Fruit fly (Drosophila melanogaster) whole organism, wandering third instar larva: ENCODE measurements around the gene kuk.
A peak's percentile ranks its signal among the peaks of the same experiment; 100 is the strongest.

Experiments used
- Abd-B ChIP-seq: fragments of >200 bp; optimal IDR thresholded peaks from 2 replicates; lab custom pipeline; 2017; ENCODE audit warnings: missing biosample characterization, missing genetic modification characterization
- CG32264 ChIP-seq: fragments of 200-800 bp; sonication (Bioruptor generic); optimal IDR thresholded peaks from 2 replicates; lab custom pipeline; 2016; ENCODE audit warnings: missing biosample characterization, missing genetic modification characterization
- CrebA ChIP-seq: fragments of 200-800 bp; sonication (Bioruptor generic); optimal IDR thresholded peaks from 2 replicates; lab custom pipeline; 2016; ENCODE audit warnings: missing biosample characterization, mild to moderate bottlenecking, missing genetic modification characterization, borderline replicate concordance
- Dfd ChIP-seq: fragments of >200 bp; optimal IDR thresholded peaks from 2 replicates; lab custom pipeline; 2017; ENCODE audit warnings: missing biosample characterization, missing genetic modification characterization
- Dif ChIP-seq: fragments of 200-275, 200-300 bp; sonication (Bioruptor generic); optimal IDR thresholded peaks from 2 replicates; lab custom pipeline; 2018; ENCODE audit warnings: missing biosample characterization, missing genetic modification characterization; ENCODE audit not compliant: partially characterized antibody
- HLH106 ChIP-seq: fragments of 200-800 bp; optimal IDR thresholded peaks from 3 replicates; lab custom pipeline; 2019; ENCODE audit warnings: missing biosample characterization, mild to moderate bottlenecking, missing genetic modification characterization, moderate library complexity
- Hnf4 ChIP-seq: fragments of 200-800 bp; sonication (Bioruptor generic); optimal IDR thresholded peaks from 2 replicates; lab custom pipeline; 2016; ENCODE audit warnings: missing biosample characterization, mild to moderate bottlenecking, missing genetic modification characterization
- Hr78 ChIP-seq: fragments of >200 bp; optimal IDR thresholded peaks from 2 replicates; lab custom pipeline; 2017; ENCODE audit warnings: missing biosample characterization, missing genetic modification characterization
- Hr83 ChIP-seq: fragments of 200-300 bp; sonication (Bioruptor generic); optimal IDR thresholded peaks from 2 replicates; lab custom pipeline; 2016; ENCODE audit warnings: missing biosample characterization, mild to moderate bottlenecking, missing genetic modification characterization, moderate library complexity; ENCODE audit not compliant: poor library complexity, severe bottlenecking
- Jra ChIP-seq: sonication (Bioruptor generic); optimal IDR thresholded peaks from 2 replicates; lab custom pipeline; 2016; ENCODE audit warnings: missing biosample characterization, missing genetic modification characterization
- Mio ChIP-seq: sonication (Bioruptor generic); optimal IDR thresholded peaks from 2 replicates; lab custom pipeline; 2016; ENCODE audit warnings: missing biosample characterization, missing genetic modification characterization
- Myc ChIP-seq: fragments of >200 bp; optimal IDR thresholded peaks from 2 replicates; lab custom pipeline; 2017
- N ChIP-seq: fragments of >200 bp; optimal IDR thresholded peaks from 2 replicates; lab custom pipeline; 2018; ENCODE audit warnings: missing biosample characterization, missing external identifiers, missing genetic modification characterization
- OdsH ChIP-seq: fragments of 200-800 bp; sonication (Bioruptor generic); optimal IDR thresholded peaks from 2 replicates; lab custom pipeline; 2016; ENCODE audit warnings: missing biosample characterization, mild to moderate bottlenecking, missing genetic modification characterization
- Rel ChIP-seq, 2 experiments: fragments of 200-800 bp; sonication (Bioruptor generic) in 1 of 2; optimal IDR thresholded peaks; 2 replicates in 1 of 2; 3 replicates in 1 of 2; lab custom pipeline; 2016 to 2019; ENCODE audit warnings: mild to moderate bottlenecking in 2 of 2, missing biosample characterization in 2 of 2, missing genetic modification characterization in 2 of 2, moderate library complexity in 1 of 2
- Sp1 ChIP-seq: fragments of 200-800 bp; sonication (Bioruptor generic); optimal IDR thresholded peaks from 3 replicates; lab custom pipeline; 2019; ENCODE audit warnings: missing biosample characterization, mild to moderate bottlenecking, missing genetic modification characterization, moderate library complexity
- Vsx2 ChIP-seq: fragments of 200-300, 225-300 bp; sonication (Bioruptor generic); optimal IDR thresholded peaks from 2 replicates; lab custom pipeline; 2018; ENCODE audit warnings: missing biosample characterization, missing genetic modification characterization; ENCODE audit not compliant: partially characterized antibody
- brk ChIP-seq: fragments of 200-800 bp; sonication (Bioruptor generic); optimal IDR thresholded peaks from 2 replicates; lab custom pipeline; 2016; ENCODE audit warnings: missing biosample characterization, mild to moderate bottlenecking, missing genetic modification characterization
- dmrt93B ChIP-seq: fragments of 200-800 bp; sonication (Bioruptor generic); optimal IDR thresholded peaks from 2 replicates; lab custom pipeline; 2018; ENCODE audit warnings: missing biosample characterization, mild to moderate bottlenecking, missing genetic modification characterization
- dsf ChIP-seq: sonication (Bioruptor generic); optimal IDR thresholded peaks from 2 replicates; lab custom pipeline; 2016; ENCODE audit warnings: missing biosample characterization, missing genetic modification characterization, borderline replicate concordance
- ey ChIP-seq: fragments of 200-800 bp; sonication (Bioruptor generic); optimal IDR thresholded peaks from 2 replicates; lab custom pipeline; 2016; ENCODE audit warnings: missing biosample characterization, missing genetic modification characterization
- foxo ChIP-seq, 2 experiments: fragments of 200-800 bp; sonication (Bioruptor generic); optimal IDR thresholded peaks; 2 replicates in 1 of 2; 3 replicates in 1 of 2; lab custom pipeline; 2016 to 2017; ENCODE audit warnings: missing biosample characterization in 2 of 2, missing genetic modification characterization in 2 of 2
- fru ChIP-seq: fragments of 200-800 bp; sonication (Bioruptor generic); optimal IDR thresholded peaks from 3 replicates; lab custom pipeline; 2016; ENCODE audit warnings: missing biosample characterization, mild to moderate bottlenecking, missing genetic modification characterization
- h ChIP-seq: fragments of 200-800 bp; sonication (Bioruptor generic); optimal IDR thresholded peaks from 3 replicates; lab custom pipeline; 2016; ENCODE audit warnings: missing biosample characterization, mild to moderate bottlenecking, missing genetic modification characterization
- jim ChIP-seq: fragments of 175-275, 200-325 bp; sonication (Bioruptor generic); optimal IDR thresholded peaks from 2 replicates; lab custom pipeline; 2016; ENCODE audit warnings: missing biosample characterization, mild to moderate bottlenecking, missing genetic modification characterization
- lola ChIP-seq: fragments of >200 bp; optimal IDR thresholded peaks from 2 replicates; lab custom pipeline; 2017; ENCODE audit warnings: missing biosample characterization, missing genetic modification characterization
- pan ChIP-seq: fragments of >200 bp; optimal IDR thresholded peaks from 2 replicates; lab custom pipeline; 2017
- rgr ChIP-seq: fragments of 200-800 bp; sonication (Bioruptor generic); optimal IDR thresholded peaks from 3 replicates; lab custom pipeline; 2016; ENCODE audit warnings: missing biosample characterization, mild to moderate bottlenecking, missing genetic modification characterization
- sv ChIP-seq: fragments of 200-800 bp; sonication (Bioruptor generic); optimal IDR thresholded peaks from 3 replicates; lab custom pipeline; 2016; ENCODE audit warnings: missing biosample characterization, missing genetic modification characterization
- tai ChIP-seq: sonication (Bioruptor generic); optimal IDR thresholded peaks from 2 replicates; lab custom pipeline; 2016; ENCODE audit warnings: missing biosample characterization, missing genetic modification characterization
- usp ChIP-seq: fragments of >200 bp; optimal IDR thresholded peaks from 2 replicates; lab custom pipeline; 2017; ENCODE audit warnings: missing biosample characterization, missing genetic modification characterization
- woc ChIP-seq: sonication (Bioruptor generic); optimal IDR thresholded peaks from 2 replicates; lab custom pipeline; 2016; ENCODE audit warnings: missing biosample characterization, mild to moderate bottlenecking, missing genetic modification characterization

Gene kuk

dm6 chr3R:17066077-17066476 lies 14.0 kb upstream of the kuk start:
- no peak for TF ChIP-seq h
- TF ChIP-seq Dif (GFP tag; lab: Kevin White, UChicago) = no peak
- TF ChIP-seq Rel (GFP tag; optimal IDR thresholded peaks at IDR 0.05; lab: Kevin White, UChicago) = no peak
- TF ChIP-seq Rel (tag; optimal IDR thresholded peaks at IDR 0.05; lab: Kevin White, UChicago) = no peak
- no peak for TF ChIP-seq CrebA (GFP tag; lab: Kevin White, UChicago)
- no peak for TF ChIP-seq Dfd (GFP tag; lab: Kevin White, UChicago)
- TF ChIP-seq Abd-B (GFP tag; lab: Kevin White, UChicago) = no peak
- no peak for TF ChIP-seq rgr (GFP tag; lab: Kevin White, UChicago)
- TF ChIP-seq brk = no peak
- no peak for TF ChIP-seq OdsH (GFP tag; lab: Kevin White, UChicago)

dm6 chr3R:17066828-17067430 lies 13.1 kb upstream of the kuk start:
- TF ChIP-seq CG32264 (GFP tag; lab: Kevin White, UChicago) = no peak
- TF ChIP-seq tai (GFP tag; lab: Kevin White, UChicago) = no peak
- TF ChIP-seq Hr78 (GFP tag; lab: Kevin White, UChicago) = no peak
- TF ChIP-seq h = no peak
- TF ChIP-seq Hnf4 (GFP tag; lab: Kevin White, UChicago) = no peak
- TF ChIP-seq Vsx2 (GFP tag; lab: Kevin White, UChicago) = no peak
- no peak for TF ChIP-seq Sp1 (GFP tag; lab: Kevin White, UChicago)
- no peak for TF ChIP-seq usp (GFP tag; lab: Kevin White, UChicago)
- TF ChIP-seq sv (GFP tag; lab: Kevin White, UChicago) = no peak
- TF ChIP-seq dmrt93B = no peak
- no peak for TF ChIP-seq Dfd (GFP tag; lab: Kevin White, UChicago)
- TF ChIP-seq pan = no peak
- no peak for TF ChIP-seq HLH106 (tag; lab: Kevin White, UChicago)
- TF ChIP-seq rgr (GFP tag; lab: Kevin White, UChicago) = no peak

DNA sequence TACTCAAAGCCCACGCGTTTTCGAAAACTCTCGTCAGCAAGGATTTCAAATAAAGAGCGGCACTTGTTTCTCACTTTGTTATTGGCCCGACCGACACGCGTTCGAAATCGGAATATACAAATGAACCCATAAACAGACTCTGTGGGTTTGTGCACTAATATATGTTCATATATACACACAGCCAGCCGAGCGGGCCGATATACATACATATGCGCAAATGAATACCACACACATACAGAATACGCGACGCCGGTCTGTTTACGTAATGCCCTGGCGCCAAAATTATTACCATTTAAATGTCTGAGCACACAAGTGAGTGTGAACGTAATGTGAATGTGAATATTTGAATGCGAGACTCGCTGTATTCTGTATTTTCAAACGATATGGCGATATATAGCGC lies 12.3 kb upstream of the kuk start:
- TF ChIP-seq h (peak; percentile 62), dsf (no peak), Hr83 (GFP tag; lab: Kevin White, UChicago) (peak; percentile 5)

dm6 chr3R:17072526-17073114 lies 7.4 kb upstream of the kuk start, which contains the start of the genes Ns1 and mRpS11:
Gene Ns1 (minus strand): TSS chr3R:17072675.
Gene mRpS11 (plus strand): TSS chr3R:17072732.
- TF ChIP-seq N = no peak
- peak; percentile 38 for TF ChIP-seq fru (GFP tag; lab: Kevin White, UChicago)
- TF ChIP-seq Rel (GFP tag; optimal IDR thresholded peaks at IDR 0.05; lab: Kevin White, UChicago) = no peak
- TF ChIP-seq Rel (tag; optimal IDR thresholded peaks at IDR 0.05; lab: Kevin White, UChicago) = peak; percentile 47
- TF ChIP-seq dsf = no peak
- no peak for TF ChIP-seq Dif (GFP tag; lab: Kevin White, UChicago)
- TF ChIP-seq Jra (GFP tag; lab: Kevin White, UChicago) = no peak
- TF ChIP-seq tai (GFP tag; lab: Kevin White, UChicago) = no peak
- peak; percentile 71 for TF ChIP-seq rgr (GFP tag; lab: Kevin White, UChicago)
- TF ChIP-seq h = peak; percentile 49
- TF ChIP-seq HLH106 (tag; lab: Kevin White, UChicago) = peak; percentile 29
- TF ChIP-seq ey (GFP tag; lab: Kevin White, UChicago) = peak; percentile 8
- TF ChIP-seq sv (GFP tag; lab: Kevin White, UChicago) = peak; percentile 24
- no peak for TF ChIP-seq dmrt93B
- TF ChIP-seq Abd-B (GFP tag; lab: Kevin White, UChicago) = no peak
- TF ChIP-seq Vsx2 (GFP tag; lab: Kevin White, UChicago) = no peak
- TF ChIP-seq jim (GFP tag; lab: Kevin White, UChicago) = no peak
- no peak for TF ChIP-seq Mio (GFP tag; lab: Kevin White, UChicago)
- peak in 1 of 2 experiments; percentile 60 for TF ChIP-seq foxo (GFP tag; optimal IDR thresholded peaks at IDR 0.05; lab: Kevin White, UChicago)
- no peak for TF ChIP-seq CG32264 (GFP tag; lab: Kevin White, UChicago)
- TF ChIP-seq Hr83 (GFP tag; lab: Kevin White, UChicago) = peak; percentile 5
- no peak for TF ChIP-seq lola (GFP tag; lab: Kevin White, UChicago)
- no peak for TF ChIP-seq woc (GFP tag; lab: Kevin White, UChicago)
- no peak for TF ChIP-seq CrebA (GFP tag; lab: Kevin White, UChicago)
- TF ChIP-seq Sp1 (GFP tag; lab: Kevin White, UChicago) = peak; percentile 13
- TF ChIP-seq Hnf4 (GFP tag; lab: Kevin White, UChicago) = peak; percentile 64
- no peak for TF ChIP-seq usp (GFP tag; lab: Kevin White, UChicago)
- TF ChIP-seq Myc (lab: Kevin White, UChicago) = peak; percentile 57
